Fruit fly (Drosophila melanogaster): ENCODE data around the gene CG17782.

- TF ChIP-seq sna (GFP tag; IDR thresholded peaks at IDR 0.05; ENCODE audit: partially characterized antibody): no peak
- no peak for TF ChIP-seq lola (GFP tag; optimal IDR thresholded peaks at IDR 0.05)
Measured at dm6 chr3R:24376565-24376964, 4.0 kb upstream of the CG17782 start, which contains the start of gene CG33342.

Data from whole organism, embryonic.